Fruit fly (Drosophila melanogaster) whole organism, embryonic: ENCODE results near the gene fiz.

Experiments
- Atf6 ChIP-seq: fragments of 200-800 bp; sonication (Bioruptor generic); IDR thresholded peaks from 2 replicates; pipeline ENCODE4 v1.3.6; 2022; ENCODE audit warnings: missing biosample characterization, missing genetic modification characterization
- CG10147 ChIP-seq: fragments of 200-800 bp; sonication (Bioruptor generic); optimal IDR thresholded peaks from 2 replicates; lab custom pipeline; 2019; ENCODE audit warnings: missing biosample characterization, mild to moderate bottlenecking, missing genetic modification characterization, moderate library complexity
- CG10267 ChIP-seq: fragments of 200-800 bp; sonication (Bioruptor generic); optimal IDR thresholded peaks from 2 replicates; lab custom pipeline; 2018; ENCODE audit warnings: missing biosample characterization, mild to moderate bottlenecking, missing genetic modification characterization, moderate library complexity
- CG12219 ChIP-seq: fragments of 200-800 bp; sonication (Bioruptor generic); optimal IDR thresholded peaks from 3 replicates; lab custom pipeline; 2018; ENCODE audit warnings: missing biosample characterization, mild to moderate bottlenecking, missing genetic modification characterization
- CG12659 ChIP-seq: fragments of 200-800 bp; sonication (Bioruptor generic); optimal IDR thresholded peaks from 3 replicates; lab custom pipeline; 2017; ENCODE audit warnings: mild to moderate bottlenecking, missing biosample characterization, missing genetic modification reagents, missing genetic modification characterization
- CG15011 ChIP-seq: fragments of 200-800 bp; sonication (Bioruptor generic); optimal IDR thresholded peaks from 3 replicates; lab custom pipeline; 2018; ENCODE audit warnings: missing biosample characterization, mild to moderate bottlenecking, missing genetic modification characterization
- CG15601 ChIP-seq: fragments of 200-800 bp; sonication (Bioruptor generic); optimal IDR thresholded peaks from 3 replicates; lab custom pipeline; 2019; ENCODE audit warnings: missing biosample characterization, mild to moderate bottlenecking, missing genetic modification characterization, moderate library complexity
- CG17912 ChIP-seq: fragments of 200-800 bp; sonication (Bioruptor generic); optimal IDR thresholded peaks from 2 replicates; lab custom pipeline; 2018; ENCODE audit warnings: missing biosample characterization, mild to moderate bottlenecking, missing genetic modification characterization
- CG2199 ChIP-seq: fragments of 200-800 bp; sonication (Bioruptor generic); IDR thresholded peaks from 3 replicates; pipeline ENCODE4 v1.3.6; 2022; ENCODE audit warnings: missing biosample characterization, missing genetic modification characterization
- CG33557 ChIP-seq: fragments of 200-800 bp; sonication (Bioruptor generic); optimal IDR thresholded peaks from 2 replicates; lab custom pipeline; 2019; ENCODE audit warnings: missing biosample characterization, mild to moderate bottlenecking, missing genetic modification characterization, moderate library complexity
- CG4854 ChIP-seq: fragments of 200-800 bp; sonication (Bioruptor generic); optimal IDR thresholded peaks from 2 replicates; lab custom pipeline; 2016; ENCODE audit warnings: missing biosample characterization, missing genetic modification characterization, inconsistent platforms
- CG5180 ChIP-seq: fragments of 200-800 bp; sonication (Bioruptor generic); optimal IDR thresholded peaks from 3 replicates; lab custom pipeline; 2017; ENCODE audit warnings: missing biosample characterization, missing genetic modification characterization, mild to moderate bottlenecking, moderate library complexity, missing genetic modification reagents
- CG7839 ChIP-seq: fragments of 200-800 bp; sonication (Bioruptor generic); optimal IDR thresholded peaks from 3 replicates; lab custom pipeline; 2018; ENCODE audit warnings: missing biosample characterization, mild to moderate bottlenecking, missing genetic modification characterization, moderate library complexity
- CG8359 ChIP-seq: fragments of 200-800 bp; sonication (Bioruptor generic); optimal IDR thresholded peaks from 2 replicates; lab custom pipeline; 2017; ENCODE audit warnings: missing biosample characterization, mild to moderate bottlenecking, missing genetic modification characterization, borderline replicate concordance
- CG9727 ChIP-seq: fragments of 200-800 bp; sonication (Bioruptor generic); optimal IDR thresholded peaks from 3 replicates; lab custom pipeline; 2017; ENCODE audit warnings: missing biosample characterization, mild to moderate bottlenecking, missing genetic modification characterization
- CG9817 ChIP-seq: fragments of 200-800 bp; sonication (Bioruptor generic); optimal IDR thresholded peaks from 2 replicates; lab custom pipeline; 2018; ENCODE audit warnings: missing biosample characterization, mild to moderate bottlenecking, missing genetic modification characterization, moderate library complexity
- D19B ChIP-seq: fragments of 200-800 bp; sonication (Bioruptor generic); optimal IDR thresholded peaks from 2 replicates; lab custom pipeline; 2017; ENCODE audit warnings: missing biosample characterization, mild to moderate bottlenecking, missing genetic modification characterization
- Dek ChIP-seq: fragments of 200-800 bp; sonication (Bioruptor generic); optimal IDR thresholded peaks from 3 replicates; lab custom pipeline; 2019; ENCODE audit warnings: missing biosample characterization, mild to moderate bottlenecking, missing genetic modification characterization, moderate library complexity
- HLH54F ChIP-seq: fragments of 200-800 bp; sonication (Bioruptor generic); optimal IDR thresholded peaks from 3 replicates; lab custom pipeline; 2016; ENCODE audit warnings: missing biosample characterization, missing genetic modification characterization
- Hey ChIP-seq: fragments of 200-800 bp; sonication (Bioruptor generic); optimal IDR thresholded peaks from 3 replicates; lab custom pipeline; 2018; ENCODE audit warnings: missing biosample characterization, mild to moderate bottlenecking, missing genetic modification characterization
- Hr3 ChIP-seq: fragments of 200-800 bp; sonication (Bioruptor generic); optimal IDR thresholded peaks from 3 replicates; lab custom pipeline; 2016; ENCODE audit warnings: missing biosample characterization, missing genetic modification characterization
- Jarid2 ChIP-seq: fragments of 200-800 bp; sonication (Bioruptor generic); optimal IDR thresholded peaks from 3 replicates; lab custom pipeline; 2017; ENCODE audit warnings: mild to moderate bottlenecking, missing biosample characterization, missing genetic modification reagents, missing genetic modification characterization
- Lhr ChIP-seq: fragments of 200-800 bp; sonication (Bioruptor generic); optimal IDR thresholded peaks from 3 replicates; lab custom pipeline; 2017; ENCODE audit warnings: mild to moderate bottlenecking, missing biosample characterization, missing genetic modification reagents, missing genetic modification characterization
- Lpt ChIP-seq: fragments of >200 bp; optimal IDR thresholded peaks from 2 replicates; lab custom pipeline; 2018; ENCODE audit warnings: missing biosample characterization, missing genetic modification characterization
- MESR4 ChIP-seq: fragments of 200-800 bp; sonication (Bioruptor generic); optimal IDR thresholded peaks from 2 replicates; lab custom pipeline; 2018; ENCODE audit warnings: missing biosample characterization, mild to moderate bottlenecking, missing genetic modification characterization, moderate library complexity
- NC2β ChIP-seq: fragments of 200-800 bp; sonication (Bioruptor generic); optimal IDR thresholded peaks from 2 replicates; lab custom pipeline; 2016; ENCODE audit warnings: missing biosample characterization, missing genetic modification characterization
- Usf ChIP-seq: fragments of 200-800 bp; sonication (Bioruptor generic); optimal IDR thresholded peaks from 2 replicates; lab custom pipeline; 2017; ENCODE audit warnings: missing genotype, missing biosample characterization, missing genetic modification characterization
- al ChIP-seq: fragments of 200-800 bp; sonication (Bioruptor generic); IDR thresholded peaks from 2 replicates; pipeline ENCODE4 v1.3.6; 2022; ENCODE audit warnings: missing biosample characterization, missing genetic modification characterization
- bcd ChIP-seq: fragments of 200-800 bp; sonication (Bioruptor generic); optimal IDR thresholded peaks from 2 replicates; lab custom pipeline; 2017; ENCODE audit warnings: missing biosample characterization, mild to moderate bottlenecking, missing genetic modification characterization
- dimm ChIP-seq: fragments of 200-800 bp; sonication (Bioruptor generic); IDR thresholded peaks from 2 replicates; pipeline ENCODE4 v1.3.6; 2022; ENCODE audit warnings: missing biosample characterization, missing genetic modification characterization
- fu2 ChIP-seq: fragments of 200-800 bp; sonication (Bioruptor generic); optimal IDR thresholded peaks from 2 replicates; lab custom pipeline; 2016; ENCODE audit warnings: missing biosample characterization, missing genetic modification characterization
- ind ChIP-seq: fragments of 200-800 bp; sonication (Bioruptor generic); optimal IDR thresholded peaks from 3 replicates; lab custom pipeline; 2016; ENCODE audit warnings: missing biosample characterization, missing genetic modification characterization
- jing ChIP-seq: fragments of 200-800 bp; sonication (Bioruptor generic); optimal IDR thresholded peaks from 2 replicates; lab custom pipeline; 2018; ENCODE audit warnings: missing biosample characterization, mild to moderate bottlenecking, missing genetic modification characterization
- klu ChIP-seq: fragments of 200-800 bp; sonication (Bioruptor generic); IDR thresholded peaks from 2 replicates; pipeline ENCODE4 v1.3.6; 2022; ENCODE audit warnings: missing biosample characterization, missing genetic modification characterization
- lbe ChIP-seq: fragments of 200-800 bp; sonication (Bioruptor generic); optimal IDR thresholded peaks from 2 replicates; lab custom pipeline; 2016; ENCODE audit warnings: missing biosample characterization, mild to moderate bottlenecking, missing genetic modification characterization
- lilli ChIP-seq: fragments of 200-800 bp; sonication (Bioruptor generic); optimal IDR thresholded peaks from 3 replicates; lab custom pipeline; 2016; ENCODE audit warnings: missing biosample characterization, missing genetic modification characterization
- nmo ChIP-seq: fragments of 200-800 bp; sonication (Bioruptor generic); optimal IDR thresholded peaks from 2 replicates; lab custom pipeline; 2018; ENCODE audit warnings: missing biosample characterization, mild to moderate bottlenecking, missing genetic modification characterization, moderate library complexity
- odd ChIP-seq: fragments of 200-800 bp; sonication (Bioruptor generic); optimal IDR thresholded peaks from 2 replicates; lab custom pipeline; 2017; ENCODE audit warnings: missing biosample characterization, mild to moderate bottlenecking, missing genetic modification characterization
- onecut ChIP-seq: fragments of 200-800 bp; sonication (Bioruptor generic); IDR thresholded peaks from 2 replicates; pipeline ENCODE4 v1.3.6; 2022; ENCODE audit warnings: missing biosample characterization, missing genetic modification characterization
- peb ChIP-seq: fragments of 200-800 bp; sonication (Bioruptor generic); IDR thresholded peaks from 2 replicates; pipeline ENCODE4 v1.3.6; 2022; ENCODE audit warnings: missing biosample characterization, missing genetic modification characterization
- repo ChIP-seq: fragments of 200-800 bp; sonication (Bioruptor generic); optimal IDR thresholded peaks from 2 replicates; lab custom pipeline; 2016; ENCODE audit warnings: missing biosample characterization, missing genetic modification characterization
- schlank ChIP-seq: fragments of 200-800 bp; sonication (Bioruptor generic); optimal IDR thresholded peaks from 2 replicates; lab custom pipeline; 2018; ENCODE audit warnings: missing biosample characterization, mild to moderate bottlenecking, missing genetic modification characterization
- slbo ChIP-seq: fragments of 200-800 bp; sonication (Bioruptor generic); IDR thresholded peaks from 2 replicates; pipeline ENCODE4 v1.3.6; 2022; ENCODE audit warnings: missing biosample characterization, missing genetic modification characterization
- ssp ChIP-seq: fragments of 200-800 bp; sonication (Bioruptor generic); IDR thresholded peaks from 2 replicates; pipeline ENCODE4 v1.3.6; 2022; ENCODE audit warnings: missing biosample characterization, missing genetic modification characterization
- stwl ChIP-seq: fragments of 200-800 bp; sonication (Bioruptor generic); optimal IDR thresholded peaks from 3 replicates; lab custom pipeline; 2018; ENCODE audit warnings: missing biosample characterization, mild to moderate bottlenecking, missing genetic modification characterization, moderate library complexity
- sug ChIP-seq: fragments of 200-800 bp; optimal IDR thresholded peaks from 2 replicates; lab custom pipeline; 2019; ENCODE audit warnings: missing biosample characterization, mild to moderate bottlenecking, missing genetic modification characterization, moderate library complexity
- tll ChIP-seq, 2 experiments: fragments of 200-800 bp in 1 of 2; fragments of >200 bp in 1 of 2; sonication (Bioruptor generic) in 1 of 2; optimal IDR thresholded peaks; 2 replicates each; lab custom pipeline; 2017 to 2019; ENCODE audit warnings: missing biosample characterization in 2 of 2, missing genetic modification characterization in 2 of 2, mild to moderate bottlenecking in 1 of 2, moderate library complexity in 1 of 2
- ttk ChIP-seq: fragments of 200-800 bp; sonication (Bioruptor generic); IDR thresholded peaks from 2 replicates; pipeline ENCODE4 v2.1.2; 2022; ENCODE audit warnings: missing biosample characterization, missing genetic modification characterization
- vnd ChIP-seq: fragments of 200-800 bp; sonication (Bioruptor generic); IDR thresholded peaks from 3 replicates; pipeline ENCODE4 v1.3.6; 2022; ENCODE audit warnings: missing biosample characterization, missing genetic modification characterization; ENCODE audit not compliant: partially characterized antibody

The fiz gene

DNA sequence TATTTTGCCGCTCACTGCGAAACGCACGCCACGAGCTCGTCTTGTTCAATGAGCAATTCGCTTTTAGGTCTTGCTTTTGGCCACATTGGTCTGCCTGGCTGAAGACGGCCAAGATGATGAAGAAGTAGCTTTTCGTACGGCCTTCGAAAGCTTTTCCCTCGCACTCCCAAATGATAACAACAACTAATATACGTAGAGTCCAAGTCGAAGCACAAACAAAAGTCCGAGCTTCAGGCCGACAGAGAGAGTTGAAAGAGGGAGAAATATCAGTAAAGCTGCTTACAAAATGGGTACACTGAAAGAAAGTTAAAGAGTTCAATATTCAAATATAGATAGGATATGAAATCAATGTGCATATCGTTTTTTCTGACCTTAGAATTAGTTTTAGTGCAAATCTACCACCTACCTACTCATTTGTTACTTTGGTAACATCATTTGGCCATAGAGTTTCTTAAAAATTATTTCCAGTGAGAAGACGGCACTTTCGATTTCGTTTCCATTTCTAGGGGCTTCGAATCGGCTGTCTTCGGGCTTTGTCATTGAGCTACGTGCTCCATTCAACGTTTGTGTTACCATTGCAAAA, 26.9 kb downstream of the fiz start, which contains the start of the genes CG45064 and CG45065 (continued):
- no peak for TF ChIP-seq Lpt (GFP tag; lab: Kevin White, UChicago)
- TF ChIP-seq CG9817 (tag; lab: Kevin White, UChicago), result peak; percentile 67
- TF ChIP-seq MESR4 (GFP tag; lab: Kevin White, UChicago), result no peak
- TF ChIP-seq CG4854 (GFP tag; lab: Kevin White, UChicago), result peak; percentile 65
- TF ChIP-seq CG33557 (GFP tag; lab: Kevin White, UChicago), result no peak
- TF ChIP-seq Usf (GFP tag; lab: Kevin White, UChicago), result peak; percentile 60
- TF ChIP-seq CG8359 (GFP tag; lab: Kevin White, UChicago), result peak; percentile 45
- TF ChIP-seq Dek (tag; lab: Kevin White, UChicago), result peak; percentile 75
- peak; percentile 92; the same call in 2 of the 3 replicates for TF ChIP-seq CG2199 (GFP tag; lab: Robert Waterston, UW)
- TF ChIP-seq CG17912 (GFP tag; lab: Kevin White, UChicago), result no peak
- TF ChIP-seq CG10147 (GFP tag; lab: Kevin White, UChicago), result peak; percentile 79
- TF ChIP-seq CG15601, result peak; percentile 89
- no peak for TF ChIP-seq lbe (GFP tag; lab: Kevin White, UChicago)
- peak; percentile 79 for TF ChIP-seq lilli (GFP tag; lab: Kevin White, UChicago)
- peak; percentile 78 for TF ChIP-seq CG5180 (GFP tag; lab: Kevin White, UChicago)
- peak; percentile 70 for TF ChIP-seq dimm (GFP tag; lab: Robert Waterston, UW)
- TF ChIP-seq ttk (GFP tag; lab: Robert Waterston, UW), result peak; percentile 93
- peak; percentile 72; the same call in 1 of the 2 replicates for TF ChIP-seq Atf6 (GFP tag; lab: Robert Waterston, UW)
- TF ChIP-seq ind (GFP tag; lab: Kevin White, UChicago), result peak; percentile 81
- TF ChIP-seq klu (GFP tag; lab: Robert Waterston, UW), result no peak; the same call in 1 of the 2 replicates
- TF ChIP-seq CG7839, result peak; percentile 89
- peak; percentile 90 for TF ChIP-seq nmo (GFP tag; lab: Kevin White, UChicago)
- TF ChIP-seq tll (GFP tag; optimal IDR thresholded peaks at IDR 0.05; lab: Kevin White, UChicago), result no peak
- peak; percentile 71 for TF ChIP-seq CG12659 (GFP tag; lab: Kevin White, UChicago)
- TF ChIP-seq Hey (tag; lab: Kevin White, UChicago), result no peak
- no peak for TF ChIP-seq vnd (GFP tag; lab: Robert Waterston, UW)
- peak; percentile 46 for TF ChIP-seq Jarid2 (GFP tag; lab: Kevin White, UChicago)
- peak; percentile 76 for TF ChIP-seq Lhr
- peak; percentile 82 for TF ChIP-seq jing (GFP tag; lab: Kevin White, UChicago)
- peak; percentile 67 for TF ChIP-seq fu2 (GFP tag; lab: Kevin White, UChicago)
- peak; percentile 64 for TF ChIP-seq CG9727 (GFP tag; lab: Kevin White, UChicago)
- TF ChIP-seq sug (tag; lab: Kevin White, UChicago), result peak; percentile 40
- peak; percentile 73 for TF ChIP-seq NC2β (GFP tag; lab: Kevin White, UChicago)
- TF ChIP-seq D19B (GFP tag; lab: Kevin White, UChicago), result peak; percentile 11
- peak; percentile 58 for TF ChIP-seq CG15011 (GFP tag; lab: Kevin White, UChicago)
- TF ChIP-seq CG12219 (GFP tag; lab: Kevin White, UChicago), result peak; percentile 83
- peak; percentile 76 for TF ChIP-seq CG10267 (tag; lab: Kevin White, UChicago)
- peak; percentile 77 for TF ChIP-seq slbo (GFP tag; lab: Robert Waterston, UW)
- peak; percentile 76 for TF ChIP-seq Hr3 (GFP tag; lab: Kevin White, UChicago)
- peak; percentile 81 for TF ChIP-seq HLH54F
- TF ChIP-seq stwl (tag; lab: Kevin White, UChicago), result no peak
- TF ChIP-seq peb, result peak; percentile 61; the same call in 1 of the 2 replicates
- TF ChIP-seq repo, result peak; percentile 62
- peak; percentile 81 for TF ChIP-seq bcd
- TF ChIP-seq al (GFP tag; lab: Robert Waterston, UW), result peak; percentile 50
- peak; percentile 74 for TF ChIP-seq onecut
- peak; percentile 73 for TF ChIP-seq ssp (GFP tag; lab: Robert Waterston, UW)
- no peak for TF ChIP-seq schlank (tag; lab: Kevin White, UChicago)
- TF ChIP-seq odd (GFP tag; lab: Kevin White, UChicago), result peak; percentile 80
